Worm (Caenorhabditis elegans): Measurements from ENCODE around the gene tmem-17.

tmem-17 gene

DNA sequence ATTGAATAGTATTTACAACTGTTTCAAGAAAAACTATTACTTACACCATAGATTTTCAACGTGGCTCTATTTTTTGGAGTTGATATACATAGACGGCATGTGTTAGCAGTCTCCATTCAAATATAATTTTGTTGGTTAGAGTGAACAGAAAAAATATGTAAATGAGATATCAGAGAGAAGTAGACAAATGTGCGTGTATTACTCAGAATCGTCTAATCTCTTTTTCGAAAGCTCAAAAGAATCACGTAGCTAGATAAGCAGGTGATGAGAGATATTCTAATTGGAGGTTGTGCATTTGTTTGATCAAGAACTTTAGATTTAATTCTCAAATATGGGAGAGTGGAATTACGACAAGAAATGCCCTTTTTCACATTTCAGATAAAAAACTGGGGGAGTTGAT is 20.5 kb downstream of the tmem-17 start, which contains the start of gene ZK418.10:
ZK418.10 (minus strand) TSS at position 148 of the 400 bp plus-strand sequence.
- no peak for TF ChIP-seq eor-1 (tag; optimal IDR thresholded peaks at IDR 0.05)
- TF ChIP-seq nfya-1 (tag; optimal IDR thresholded peaks at IDR 0.05; ENCODE audit: insufficient read depth): no peak
- TF ChIP-seq unc-62 (GFP tag; optimal IDR thresholded peaks at IDR 0.05): no peak
- TF ChIP-seq egl-5 (tag; optimal IDR thresholded peaks at IDR 0.05): no peak
- TF ChIP-seq skn-1 (tag; optimal IDR thresholded peaks at IDR 0.05): no peak
- TF ChIP-seq zag-1 (tag; optimal IDR thresholded peaks at IDR 0.05): no peak
- TF ChIP-seq hmg-11 (tag; optimal IDR thresholded peaks at IDR 0.05): no peak
- no peak for TF ChIP-seq mdl-1 (tag; optimal IDR thresholded peaks at IDR 0.05)
- TF ChIP-seq snpc-4 (tag; optimal IDR thresholded peaks at IDR 0.05): no peak

DNA sequence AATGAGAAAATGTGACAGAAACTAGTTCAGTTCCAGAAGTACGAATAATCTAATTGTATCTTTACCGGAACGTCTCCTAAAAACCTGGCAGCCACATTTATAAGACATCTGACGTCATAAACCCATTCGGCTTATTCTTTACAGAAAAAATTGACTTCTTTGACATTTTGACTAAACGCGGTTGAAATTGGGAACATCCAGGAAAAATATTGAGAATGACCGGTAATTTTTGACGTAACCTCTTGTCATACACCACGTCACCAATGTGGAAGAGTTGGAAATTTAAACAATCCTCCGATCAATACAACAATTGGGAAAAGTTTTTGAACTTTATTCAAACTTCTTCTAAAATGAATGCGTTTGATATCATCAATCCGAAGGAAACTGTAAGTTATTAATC is 21.0 kb downstream of the tmem-17 start, which contains the start of gene ZK418.2:
ZK418.2 (plus strand) TSS at position 301 of the 400 bp plus-strand sequence.
- no peak for TF ChIP-seq egl-5 (tag; optimal IDR thresholded peaks at IDR 0.05)
- TF ChIP-seq daf-12 (tag; optimal IDR thresholded peaks at IDR 0.05): no peak
- no peak for TF ChIP-seq egl-27 (tag; optimal IDR thresholded peaks at IDR 0.05)
- TF ChIP-seq elt-2 (tag; optimal IDR thresholded peaks at IDR 0.05): no peak
- no peak for TF ChIP-seq nhr-43 (tag; optimal IDR thresholded peaks at IDR 0.05; ENCODE audit: poor library complexity, severe bottlenecking)
- no peak for TF ChIP-seq nhr-77 (tag; optimal IDR thresholded peaks at IDR 0.05)
- TF ChIP-seq lin-15B (tag; optimal IDR thresholded peaks at IDR 0.05): no peak
- TF ChIP-seq R02D3.7 (tag; optimal IDR thresholded peaks at IDR 0.05): no peak
- TF ChIP-seq fos-1 (tag; optimal IDR thresholded peaks at IDR 0.05): no peak
- no peak for TF ChIP-seq zag-1 (tag; optimal IDR thresholded peaks at IDR 0.05)

DNA sequence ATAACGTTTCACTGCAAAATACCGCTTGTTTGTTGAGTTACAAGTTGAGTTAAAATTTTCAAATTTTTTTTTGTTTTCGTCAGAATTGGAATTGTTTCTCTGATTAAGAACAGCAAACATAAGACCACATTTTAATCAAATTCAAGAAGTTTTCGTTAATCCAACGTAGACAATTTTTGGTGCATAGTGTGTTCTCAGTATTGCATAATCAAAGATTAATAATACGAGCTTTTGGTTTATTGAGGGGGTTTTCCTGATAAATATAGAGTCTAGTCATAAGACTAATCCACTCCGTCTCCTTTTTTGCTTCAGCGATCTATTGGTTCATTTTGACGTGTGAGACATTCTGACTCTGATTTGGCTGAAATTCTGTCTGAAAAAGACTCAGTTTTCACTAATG is 25.1 kb downstream of the tmem-17 start, which contains the start of gene nhr-9:
nhr-9 (plus strand) TSS at position 307 of the 400 bp plus-strand sequence.
- TF ChIP-seq R02D3.7 (tag; optimal IDR thresholded peaks at IDR 0.05) (no peak), lin-39 (tag; optimal IDR thresholded peaks at IDR 0.05) (no peak), nhr-67 (tag; optimal IDR thresholded peaks at IDR 0.05) (no peak), aly-2 (tag; optimal IDR thresholded peaks at IDR 0.05) (no peak), ceh-9 (tag; optimal IDR thresholded peaks at IDR 0.05) (no peak), nhr-11 (tag; optimal IDR thresholded peaks at IDR 0.05) (peak; percentile 13)

DNA sequence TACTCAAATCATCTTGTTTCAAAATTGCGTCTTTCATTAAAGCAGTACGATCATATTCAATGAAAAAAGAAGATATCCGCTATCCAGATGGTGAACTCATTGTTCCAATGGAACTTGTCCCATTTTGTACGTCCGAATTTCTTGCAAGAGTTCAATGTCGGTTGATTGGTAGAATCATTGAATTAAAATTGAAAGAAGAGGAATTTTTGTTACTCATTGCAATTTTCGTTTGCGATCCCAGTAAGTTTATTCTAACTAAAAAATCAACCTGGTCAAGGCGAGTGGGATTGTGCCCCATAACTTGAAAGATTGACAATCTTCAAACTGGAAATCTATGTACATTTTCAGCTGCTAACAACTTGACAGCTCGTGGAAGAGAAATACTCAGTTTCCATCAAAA is 26.4 kb downstream of the tmem-17 start:
- no peak for TF ChIP-seq mml-1 (tag; optimal IDR thresholded peaks at IDR 0.05)
- TF ChIP-seq unc-39 (tag; optimal IDR thresholded peaks at IDR 0.05): no peak
- TF ChIP-seq nhr-28 (tag; optimal IDR thresholded peaks at IDR 0.05): no peak
- TF ChIP-seq nhr-77 (tag; optimal IDR thresholded peaks at IDR 0.05): no peak
- no peak for TF ChIP-seq nhr-76 (tag; optimal IDR thresholded peaks at IDR 0.05)
- TF ChIP-seq pqm-1 (tag; optimal IDR thresholded peaks at IDR 0.05): no peak
- no peak for TF ChIP-seq mdl-1 (tag; optimal IDR thresholded peaks at IDR 0.05)
- TF ChIP-seq elt-2 (tag; optimal IDR thresholded peaks at IDR 0.05): no peak
- TF ChIP-seq ama-1 (optimal IDR thresholded peaks at IDR 0.05): no peak
- no peak for TF ChIP-seq ceh-16 (tag; optimal IDR thresholded peaks at IDR 0.05)
- no peak for TF ChIP-seq fkh-10 (GFP tag; optimal IDR thresholded peaks at IDR 0.05)
- no peak for TF ChIP-seq zag-1 (tag; optimal IDR thresholded peaks at IDR 0.05)
- no peak for TF ChIP-seq skn-1 (tag; optimal IDR thresholded peaks at IDR 0.05)
- no peak for TF ChIP-seq fkh-2 (tag; optimal IDR thresholded peaks at IDR 0.05)
- TF ChIP-seq ceh-9 (tag; optimal IDR thresholded peaks at IDR 0.05): no peak

DNA sequence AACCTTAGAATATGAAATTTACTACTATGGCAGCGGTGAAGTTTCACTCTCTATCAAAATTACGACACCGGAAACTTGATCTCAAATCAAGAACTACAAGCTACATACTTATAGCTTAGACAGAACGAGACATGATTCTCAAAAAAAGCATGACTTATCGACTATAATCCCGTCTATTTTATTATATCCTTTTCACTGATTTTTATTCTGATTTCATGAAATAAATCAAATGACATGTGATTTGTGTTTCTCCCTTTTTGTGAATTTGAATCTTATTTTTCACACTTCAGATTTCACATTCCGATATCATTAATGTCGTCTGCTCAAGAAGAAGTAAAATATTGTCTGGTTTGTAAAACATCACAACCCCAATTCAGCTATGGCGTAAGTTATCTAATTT is 29.9 kb downstream of the tmem-17 start, which contains the start of gene ZK418.11:
ZK418.11 (plus strand) TSS at position 289 of the 400 bp plus-strand sequence.
- TF ChIP-seq fos-1 (tag; optimal IDR thresholded peaks at IDR 0.05) (no peak), ceh-16 (tag; optimal IDR thresholded peaks at IDR 0.05) (no peak), nhr-23 (tag; optimal IDR thresholded peaks at IDR 0.05) (no peak), nhr-11 (tag; optimal IDR thresholded peaks at IDR 0.05) (peak; percentile 43)

DNA sequence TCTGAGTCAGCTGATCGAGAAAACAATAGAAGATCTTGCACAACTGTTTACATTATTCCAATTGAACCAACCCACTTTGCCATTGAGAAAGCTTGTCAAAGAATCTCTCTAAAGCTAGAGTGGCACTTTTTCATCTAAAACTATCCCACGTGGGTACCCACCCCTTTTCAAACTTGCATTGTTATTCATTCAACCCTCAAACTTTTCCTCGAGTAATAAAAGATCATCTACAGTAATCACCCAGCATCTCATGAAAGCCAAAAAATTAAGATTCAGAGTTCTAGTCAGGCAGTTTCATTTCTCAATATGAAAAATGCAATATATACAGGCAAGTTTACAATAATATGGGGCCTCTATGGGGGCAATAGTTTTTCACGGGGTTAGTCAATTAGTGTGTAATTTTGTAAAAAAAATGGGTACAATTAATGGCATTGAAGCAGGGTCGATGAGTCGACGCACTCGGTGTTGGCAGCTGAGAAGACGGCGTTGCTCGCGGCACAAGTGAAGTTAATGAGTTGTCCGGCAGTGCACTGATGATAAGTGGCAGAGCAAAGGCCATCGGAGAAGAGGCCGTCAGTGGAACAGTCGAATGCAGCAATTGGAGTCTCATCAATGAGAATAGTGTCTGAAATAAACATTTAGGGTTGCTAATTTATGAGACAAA is 31.9 kb downstream of the tmem-17 start:
- no peak for TF ChIP-seq fos-1 (tag; optimal IDR thresholded peaks at IDR 0.05)
- no peak for TF ChIP-seq ztf-11 (tag; optimal IDR thresholded peaks at IDR 0.05)
- TF ChIP-seq skn-1 (tag; optimal IDR thresholded peaks at IDR 0.05): no peak
- TF ChIP-seq mml-1 (tag; optimal IDR thresholded peaks at IDR 0.05): no peak
- TF ChIP-seq nhr-28 (tag; optimal IDR thresholded peaks at IDR 0.05): no peak
- TF ChIP-seq ceh-16 (tag; optimal IDR thresholded peaks at IDR 0.05): no peak
- TF ChIP-seq elt-3 (tag; optimal IDR thresholded peaks at IDR 0.05): no peak
- no peak for TF ChIP-seq sea-2 (GFP tag; optimal IDR thresholded peaks at IDR 0.05)
- no peak for TF ChIP-seq aly-2 (tag; optimal IDR thresholded peaks at IDR 0.05)

Measured in whole organism, L3 larva.